Fruit fly (Drosophila melanogaster) whole organism, embryonic: ENCODE measurements around the gene RhoGAP5A.

Experiments used
- Atf3 ChIP-seq: fragments of 200-800 bp; sonication (Bioruptor generic); optimal IDR thresholded peaks from 3 replicates; lab custom pipeline; 2016; ENCODE audit warnings: missing biosample characterization, missing genetic modification characterization
- BtbVII ChIP-seq: fragments of 200-800 bp; sonication (Bioruptor generic); optimal IDR thresholded peaks from 3 replicates; lab custom pipeline; 2017; ENCODE audit warnings: missing biosample characterization, mild to moderate bottlenecking, missing genetic modification characterization
- CG10366 ChIP-seq: fragments of 200-800 bp; sonication (Bioruptor generic); IDR thresholded peaks from 2 replicates; pipeline ENCODE4 v1.3.6; 2022; ENCODE audit warnings: missing biosample characterization, missing genetic modification characterization
- CG11398 ChIP-seq: fragments of 200-800 bp; sonication (Bioruptor generic); optimal IDR thresholded peaks from 2 replicates; lab custom pipeline; 2016; ENCODE audit warnings: missing biosample characterization, missing genetic modification characterization
- CG11696 ChIP-seq: fragments of 200-800 bp; sonication (Bioruptor generic); IDR thresholded peaks from 2 replicates; pipeline ENCODE4 v1.3.6; 2022; ENCODE audit warnings: missing biosample characterization, missing genetic modification characterization
- CG18599 ChIP-seq: fragments of 200-800 bp; sonication (Bioruptor generic); optimal IDR thresholded peaks from 3 replicates; lab custom pipeline; 2017; ENCODE audit warnings: missing biosample characterization, missing genetic modification characterization, mild to moderate bottlenecking, moderate library complexity, missing genetic modification reagents
- CG18764 ChIP-seq: fragments of 200-800 bp; sonication (Bioruptor generic); optimal IDR thresholded peaks from 3 replicates; lab custom pipeline; 2016; ENCODE audit warnings: missing biosample characterization, missing genetic modification characterization
- CG31365 ChIP-seq: fragments of 200-800 bp; sonication (Bioruptor generic); optimal IDR thresholded peaks from 2 replicates; lab custom pipeline; 2018; ENCODE audit warnings: missing biosample characterization, mild to moderate bottlenecking, missing genetic modification characterization
- CG31388 ChIP-seq: fragments of 200-800 bp; sonication (Bioruptor generic); optimal IDR thresholded peaks from 2 replicates; lab custom pipeline; 2016; ENCODE audit warnings: missing biosample characterization, missing genetic modification characterization
- CG33557 ChIP-seq: fragments of 200-800 bp; sonication (Bioruptor generic); optimal IDR thresholded peaks from 2 replicates; lab custom pipeline; 2019; ENCODE audit warnings: missing biosample characterization, mild to moderate bottlenecking, missing genetic modification characterization, moderate library complexity
- CG3407 ChIP-seq: fragments of 200-800 bp; sonication (Bioruptor generic); optimal IDR thresholded peaks from 2 replicates; lab custom pipeline; 2018; ENCODE audit warnings: missing biosample characterization, mild to moderate bottlenecking, missing genetic modification characterization
- CG7987 ChIP-seq: fragments of 200-800 bp; sonication (Bioruptor generic); optimal IDR thresholded peaks from 2 replicates; lab custom pipeline; 2018; ENCODE audit warnings: missing biosample characterization, mild to moderate bottlenecking, missing genetic modification characterization, moderate library complexity
- CG8359 ChIP-seq: fragments of 200-800 bp; sonication (Bioruptor generic); optimal IDR thresholded peaks from 2 replicates; lab custom pipeline; 2017; ENCODE audit warnings: missing biosample characterization, mild to moderate bottlenecking, missing genetic modification characterization, borderline replicate concordance
- CG8765 ChIP-seq: fragments of 200-800 bp; sonication (Bioruptor generic); IDR thresholded peaks from 2 replicates; pipeline ENCODE4 v1.3.6; 2022; ENCODE audit warnings: missing biosample characterization, missing genetic modification characterization
- CG9817 ChIP-seq: fragments of 200-800 bp; sonication (Bioruptor generic); optimal IDR thresholded peaks from 2 replicates; lab custom pipeline; 2018; ENCODE audit warnings: missing biosample characterization, mild to moderate bottlenecking, missing genetic modification characterization, moderate library complexity
- Chrac-16 ChIP-seq: fragments of 200-800 bp; sonication (Bioruptor generic); optimal IDR thresholded peaks from 3 replicates; lab custom pipeline; 2016; ENCODE audit warnings: missing biosample characterization, missing genetic modification characterization
- D19A ChIP-seq: fragments of 200-800 bp; optimal IDR thresholded peaks from 3 replicates; lab custom pipeline; 2019; ENCODE audit warnings: missing biosample characterization, mild to moderate bottlenecking, missing genetic modification characterization, moderate library complexity
- Dek ChIP-seq: fragments of 200-800 bp; sonication (Bioruptor generic); optimal IDR thresholded peaks from 3 replicates; lab custom pipeline; 2019; ENCODE audit warnings: missing biosample characterization, mild to moderate bottlenecking, missing genetic modification characterization, moderate library complexity
- Doc2 ChIP-seq: fragments of 200-800 bp; sonication (Bioruptor generic); IDR thresholded peaks from 2 replicates; pipeline ENCODE4 v1.3.6; 2022; ENCODE audit warnings: missing biosample characterization, missing genetic modification characterization
- Dref ChIP-seq: fragments of 200-800 bp; sonication (Bioruptor generic); IDR thresholded peaks from 2 replicates; pipeline ENCODE4 v1.3.6; 2022; ENCODE audit warnings: missing biosample characterization, missing genetic modification characterization
- E2f2 ChIP-seq: fragments of 200-800 bp; sonication (Bioruptor generic); IDR thresholded peaks from 2 replicates; pipeline ENCODE4 v1.3.6; 2022; ENCODE audit warnings: missing biosample characterization, missing genetic modification characterization
- ERR ChIP-seq: fragments of 200-800 bp; sonication (Bioruptor generic); optimal IDR thresholded peaks from 2 replicates; lab custom pipeline; 2016; ENCODE audit warnings: missing biosample characterization, missing genetic modification characterization
- H15 ChIP-seq: fragments of 200-800 bp; sonication (Bioruptor generic); IDR thresholded peaks from 3 replicates; pipeline ENCODE4 v1.3.6; 2022; ENCODE audit warnings: missing biosample characterization, missing genetic modification characterization
- Hand ChIP-seq: fragments of 200-800 bp; sonication (Bioruptor generic); optimal IDR thresholded peaks from 2 replicates; lab custom pipeline; 2017; ENCODE audit warnings: mild to moderate bottlenecking, missing biosample characterization, missing genetic modification reagents, missing genetic modification characterization
- Hmr ChIP-seq: fragments of 200-800 bp; sonication (Bioruptor generic); optimal IDR thresholded peaks from 3 replicates; lab custom pipeline; 2017; ENCODE audit warnings: mild to moderate bottlenecking, missing biosample characterization, missing genetic modification reagents, missing genetic modification characterization
- Rx ChIP-seq: fragments of 200-800 bp; sonication (Bioruptor generic); IDR thresholded peaks from 2 replicates; pipeline ENCODE4 v1.3.6; 2022; ENCODE audit warnings: missing biosample characterization, missing genetic modification characterization
- Taf1 ChIP-seq: fragments of 200-800 bp; sonication (Bioruptor generic); IDR thresholded peaks from 2 replicates; pipeline ENCODE4 v1.3.6; 2022; ENCODE audit warnings: missing biosample characterization, missing genetic modification characterization
- Xbp1 ChIP-seq: fragments of 200-800 bp; sonication (Bioruptor generic); optimal IDR thresholded peaks from 3 replicates; lab custom pipeline; 2016; ENCODE audit warnings: missing biosample characterization, mild to moderate bottlenecking, missing genetic modification characterization
- al ChIP-seq: fragments of 200-800 bp; sonication (Bioruptor generic); IDR thresholded peaks from 2 replicates; pipeline ENCODE4 v1.3.6; 2022; ENCODE audit warnings: missing biosample characterization, missing genetic modification characterization
- aop ChIP-seq: fragments of 200-800 bp; sonication (Bioruptor generic); IDR thresholded peaks from 2 replicates; pipeline ENCODE4 v1.3.6; 2022; ENCODE audit warnings: missing biosample characterization, missing genetic modification characterization
- ap ChIP-seq: fragments of 200-800 bp; sonication (Bioruptor generic); IDR thresholded peaks from 2 replicates; pipeline ENCODE4 v1.3.6; 2022; ENCODE audit warnings: missing biosample characterization, missing genetic modification characterization
- ato ChIP-seq: fragments of 200-800 bp; sonication (Bioruptor generic); IDR thresholded peaks from 2 replicates; pipeline ENCODE4 v1.3.6; 2022; ENCODE audit warnings: missing biosample characterization, missing genetic modification characterization; ENCODE audit not compliant: partially characterized antibody
- bigmax ChIP-seq: fragments of 200-800 bp; sonication (Bioruptor generic); optimal IDR thresholded peaks from 2 replicates; lab custom pipeline; 2018; ENCODE audit warnings: missing biosample characterization, mild to moderate bottlenecking, missing genetic modification characterization
- bsh ChIP-seq, 2 experiments: fragments of 200-800 bp; sonication (Bioruptor generic); optimal IDR thresholded peaks; 2 replicates each; lab custom pipeline; 2017 to 2018; ENCODE audit warnings: mild to moderate bottlenecking in 2 of 2, missing biosample characterization in 2 of 2, missing genetic modification characterization in 2 of 2, moderate library complexity in 1 of 2
- cas ChIP-seq: fragments of 200-800 bp; sonication (Bioruptor generic); IDR thresholded peaks from 2 replicates; pipeline ENCODE4 v1.3.6; 2022; ENCODE audit warnings: missing biosample characterization, missing genetic modification characterization
- danr ChIP-seq: fragments of 200-800 bp; sonication (Bioruptor generic); IDR thresholded peaks from 2 replicates; pipeline ENCODE4 v1.3.6; 2022; ENCODE audit warnings: missing biosample characterization, missing genetic modification characterization
- eyg ChIP-seq: fragments of 200-800 bp; sonication (Bioruptor generic); optimal IDR thresholded peaks from 3 replicates; lab custom pipeline; 2016; ENCODE audit warnings: missing biosample characterization, missing genetic modification characterization
- gem ChIP-seq: fragments of 200-800 bp; sonication (Bioruptor generic); optimal IDR thresholded peaks from 2 replicates; lab custom pipeline; 2019; ENCODE audit warnings: missing biosample characterization, mild to moderate bottlenecking, missing genetic modification characterization, moderate library complexity
- ken ChIP-seq: fragments of 200-800 bp; sonication (Bioruptor generic); IDR thresholded peaks from 3 replicates; pipeline ENCODE4 v1.3.6; 2022; ENCODE audit warnings: missing biosample characterization, missing genetic modification characterization
- odd ChIP-seq: fragments of 200-800 bp; sonication (Bioruptor generic); optimal IDR thresholded peaks from 2 replicates; lab custom pipeline; 2017; ENCODE audit warnings: missing biosample characterization, mild to moderate bottlenecking, missing genetic modification characterization
- otp ChIP-seq: fragments of 200-800 bp; sonication (Bioruptor generic); IDR thresholded peaks from 3 replicates; pipeline ENCODE4, ENCODE4 v1.3.6; 2022; ENCODE audit warnings: missing biosample characterization, missing genetic modification characterization
- pho ChIP-seq: fragments of 200-800 bp; sonication (Bioruptor generic); optimal IDR thresholded peaks from 2 replicates; lab custom pipeline; 2016; ENCODE audit warnings: missing biosample characterization, missing genetic modification characterization
- pros ChIP-seq: fragments of 200-800 bp; sonication (Bioruptor generic); optimal IDR thresholded peaks from 3 replicates; lab custom pipeline; 2019; ENCODE audit warnings: missing biosample characterization, mild to moderate bottlenecking, missing genetic modification characterization, moderate library complexity
- pzg ChIP-seq: fragments of 200-800 bp; sonication (Bioruptor generic); optimal IDR thresholded peaks from 3 replicates; lab custom pipeline; 2018; ENCODE audit warnings: missing biosample characterization, mild to moderate bottlenecking, missing genetic modification characterization, moderate library complexity
- scrt ChIP-seq: fragments of 200-800 bp; sonication (Bioruptor generic); optimal IDR thresholded peaks from 2 replicates; lab custom pipeline; 2018; ENCODE audit warnings: missing biosample characterization, mild to moderate bottlenecking, missing genetic modification characterization, moderate library complexity
- shn ChIP-seq: fragments of 200-800 bp; sonication (Bioruptor generic); optimal IDR thresholded peaks from 3 replicates; lab custom pipeline; 2016; ENCODE audit warnings: missing biosample characterization, missing genetic modification characterization
- slp2 ChIP-seq: fragments of 200-800 bp; sonication (Bioruptor generic); optimal IDR thresholded peaks from 2 replicates; lab custom pipeline; 2016; ENCODE audit warnings: missing biosample characterization, missing genetic modification characterization
- tap ChIP-seq: fragments of 200-800 bp; optimal IDR thresholded peaks from 3 replicates; lab custom pipeline; 2019; ENCODE audit warnings: missing biosample characterization, mild to moderate bottlenecking, missing genetic modification characterization, moderate library complexity
- vfl ChIP-seq: fragments of 200-800 bp; sonication (Bioruptor generic); optimal IDR thresholded peaks from 2 replicates; lab custom pipeline; 2016; ENCODE audit warnings: missing biosample characterization, missing genetic modification characterization
- zen2 ChIP-seq: fragments of 200-800 bp; sonication (Bioruptor generic); IDR thresholded peaks from 3 replicates; pipeline ENCODE4 v1.3.6; 2022; ENCODE audit warnings: missing biosample characterization, missing genetic modification characterization; ENCODE audit not compliant: partially characterized antibody

The RhoGAP5A gene

DNA sequence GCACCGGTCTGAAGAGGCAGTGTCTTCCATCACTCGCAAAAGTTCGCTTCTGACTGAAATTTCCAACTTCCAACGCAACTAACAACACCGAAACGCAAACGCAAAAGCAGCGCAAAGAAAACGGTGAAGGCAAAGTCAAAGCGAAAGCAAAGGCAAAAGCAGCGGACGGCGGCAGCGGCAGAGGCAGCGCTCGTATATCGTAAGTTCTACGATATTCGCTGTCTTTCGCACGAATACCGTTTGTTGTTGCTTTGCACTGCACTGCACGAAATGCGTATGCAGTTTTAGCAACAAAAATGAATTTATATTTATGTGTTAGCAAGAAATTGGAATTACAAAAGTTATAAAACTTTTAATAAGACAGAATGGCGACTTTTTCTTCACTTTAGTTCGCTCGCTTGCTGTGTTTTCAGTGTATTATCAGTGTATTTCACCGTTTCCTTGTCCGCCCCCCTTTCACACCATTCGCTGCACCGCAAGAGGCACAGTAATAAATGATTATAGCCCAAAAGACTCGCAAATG is 29.9 kb upstream of the RhoGAP5A start, which contains the start of gene OtopLa (continued):
- TF ChIP-seq zen2, result no peak
- peak; percentile 89 for TF ChIP-seq gem (tag; lab: Kevin White, UChicago)
- TF ChIP-seq CG31365 (tag; lab: Kevin White, UChicago), result peak; percentile 38
- TF ChIP-seq H15 (GFP tag; lab: Robert Waterston, UW), result peak; percentile 76; the same call in 2 of the 3 replicates
- TF ChIP-seq D19A (tag; lab: Kevin White, UChicago), result peak; percentile 74
- TF ChIP-seq otp (GFP tag; lab: Robert Waterston, UW), result peak; percentile 87
- peak; percentile 73 for TF ChIP-seq Chrac-16 (GFP tag; lab: Kevin White, UChicago)
- TF ChIP-seq Rx (GFP tag; lab: Robert Waterston, UW), result peak; percentile 83
- TF ChIP-seq Atf3, result peak; percentile 63
- TF ChIP-seq Xbp1, result peak; percentile 87
- peak; percentile 42 for TF ChIP-seq CG33557 (GFP tag; lab: Kevin White, UChicago)
- peak; percentile 78 for TF ChIP-seq ERR (GFP tag; lab: Kevin White, UChicago)
- TF ChIP-seq eyg (GFP tag; lab: Kevin White, UChicago), result peak; percentile 78
- peak; percentile 69 for TF ChIP-seq CG9817 (tag; lab: Kevin White, UChicago)
- peak; percentile 64 for TF ChIP-seq ap (GFP tag; lab: Robert Waterston, UW)
- peak; percentile 54 for TF ChIP-seq pho (GFP tag; lab: Kevin White, UChicago)
- TF ChIP-seq CG11398, result peak; percentile 45
- TF ChIP-seq shn (GFP tag; lab: Kevin White, UChicago), result peak; percentile 20
- peak; percentile 46; the same call in 1 of the 2 replicates for TF ChIP-seq E2f2
- TF ChIP-seq ken (GFP tag; lab: Robert Waterston, UW), result peak; percentile 89
- TF ChIP-seq cas (GFP tag; lab: Robert Waterston, UW), result 0 out of 2 replicates have a peak, but pooled peaks have one; percentile 49
- TF ChIP-seq odd, result peak; percentile 76
- TF ChIP-seq vfl (GFP tag; lab: Kevin White, UChicago), result peak; percentile 43
- TF ChIP-seq al (GFP tag; lab: Robert Waterston, UW), result peak; percentile 55; the same call in 1 of the 2 replicates
- peak; percentile 64 for TF ChIP-seq scrt
- TF ChIP-seq pros (GFP tag; lab: Kevin White, UChicago), result no peak
- TF ChIP-seq CG31388, result peak; percentile 60
- no peak for TF ChIP-seq Dref (GFP tag; lab: Robert Waterston, UW)
- peak; percentile 64; the same call in 1 of the 2 replicates for TF ChIP-seq CG8765
- TF ChIP-seq CG10366 (GFP tag; lab: Robert Waterston, UW), result peak; percentile 87
- TF ChIP-seq CG3407 (GFP tag; lab: Kevin White, UChicago), result peak; percentile 80
- TF ChIP-seq bigmax (GFP tag; lab: Kevin White, UChicago), result no peak
- TF ChIP-seq Hand (GFP tag; lab: Kevin White, UChicago), result peak; percentile 66
- peak; percentile 8 to 90 for TF ChIP-seq bsh (GFP tag; optimal IDR thresholded peaks at IDR 0.05; lab: Kevin White, UChicago)
- TF ChIP-seq danr (GFP tag; lab: Robert Waterston, UW), result peak; percentile 58
- peak; percentile 69 for TF ChIP-seq Dek (tag; lab: Kevin White, UChicago)
- peak; percentile 32 for TF ChIP-seq CG7987 (GFP tag; lab: Kevin White, UChicago)
- TF ChIP-seq CG18599 (GFP tag; lab: Kevin White, UChicago), result peak; percentile 90
- TF ChIP-seq Hmr (GFP tag; lab: Kevin White, UChicago), result peak; percentile 80
- TF ChIP-seq BtbVII, result peak; percentile 72
- TF ChIP-seq Taf1 (GFP tag; lab: Robert Waterston, UW), result peak; percentile 47; the same call in 1 of the 2 replicates
- TF ChIP-seq ato, result no peak
- peak; percentile 72 for TF ChIP-seq slp2 (GFP tag; lab: Kevin White, UChicago)
- TF ChIP-seq CG18764 (GFP tag; lab: Kevin White, UChicago), result peak; percentile 68
- no peak for TF ChIP-seq Doc2
- peak; percentile 79 for TF ChIP-seq aop (GFP tag; lab: Robert Waterston, UW)
- peak; percentile 73 for TF ChIP-seq tap (tag; lab: Kevin White, UChicago)
- peak; percentile 58 for TF ChIP-seq CG8359 (GFP tag; lab: Kevin White, UChicago)
- TF ChIP-seq CG11696 (GFP tag; lab: Robert Waterston, UW), result peak; percentile 50
- no peak for TF ChIP-seq pzg (GFP tag; lab: Kevin White, UChicago)
